Fruit fly (Drosophila melanogaster) whole organism: ENCODE results near the gene CG14280.

Experiments
- CG8478 ChIP-seq: fragments of >200 bp; optimal IDR thresholded peaks from 2 replicates; lab custom pipeline; 2018; ENCODE audit warnings: inconsistent platforms
- Dll ChIP-seq: fragments of >200 bp; optimal IDR thresholded peaks from 2 replicates; lab custom pipeline; 2017
- EcR ChIP-seq, 2 experiments: fragments of >200 bp; optimal IDR thresholded peaks; 2 replicates each; lab custom pipeline; 2017; ENCODE audit warnings: missing biosample characterization in 2 of 2, missing genetic modification characterization in 2 of 2, missing genetic modification reagents in 2 of 2
- pan ChIP-seq: fragments of >200 bp; optimal IDR thresholded peaks from 2 replicates; lab custom pipeline; 2017
- psq ChIP-seq: fragments of >200 bp; optimal IDR thresholded peaks from 2 replicates; lab custom pipeline; 2017
- usp ChIP-seq: fragments of >200 bp; optimal IDR thresholded peaks from 2 replicates; lab custom pipeline; 2017; ENCODE audit warnings: missing biosample characterization, missing genetic modification characterization, mixed read lengths

CG14280 gene

DNA sequence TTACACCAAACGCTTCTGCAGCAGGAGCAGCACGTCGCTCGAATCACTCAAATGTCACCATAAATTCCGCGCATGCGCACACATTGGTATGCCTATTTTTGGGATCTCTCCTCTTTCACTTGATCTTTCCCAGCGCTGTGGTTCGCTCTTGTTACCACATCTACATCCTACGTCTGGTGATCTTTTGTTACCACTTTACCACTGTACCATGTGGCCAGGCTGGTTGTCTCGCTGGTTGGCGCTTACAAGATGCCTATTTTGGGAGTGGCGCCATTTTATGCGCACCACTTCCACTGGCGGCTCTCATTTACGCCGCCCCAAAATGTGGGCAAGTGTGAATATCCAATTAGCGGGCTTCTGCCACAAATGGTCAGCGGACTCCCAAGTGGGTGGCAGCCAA is 31.1 kb downstream of the CG14280 start:
- TF ChIP-seq Dll (peak; percentile 34), EcR (GFP tag; optimal IDR thresholded peaks at IDR 0.05; lab: Kevin White, UChicago) (no peak)

DNA sequence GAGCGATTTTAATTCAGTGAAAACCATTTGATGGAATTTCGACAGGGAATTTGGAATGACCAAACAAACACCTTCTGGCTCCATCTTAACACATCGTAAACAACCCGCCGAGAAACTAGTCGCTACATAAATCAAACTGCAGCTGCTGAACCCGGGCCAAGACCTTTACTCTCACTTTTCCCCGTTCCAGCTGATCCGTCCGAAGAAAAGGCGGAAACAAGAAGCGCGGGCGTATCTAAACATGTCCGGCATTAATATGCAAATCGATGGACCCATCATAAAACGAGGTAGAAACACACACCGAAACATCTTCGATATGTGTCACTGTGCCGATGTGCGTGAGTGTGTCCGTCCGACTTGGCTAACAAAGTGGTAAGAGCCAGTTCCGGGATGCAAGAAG is 36.4 kb downstream of the CG14280 start:
- TF ChIP-seq usp = no peak
- TF ChIP-seq CG8478 = no peak
- TF ChIP-seq EcR (GFP tag; optimal IDR thresholded peaks at IDR 0.05; lab: Kevin White, UChicago) = no peak

DNA sequence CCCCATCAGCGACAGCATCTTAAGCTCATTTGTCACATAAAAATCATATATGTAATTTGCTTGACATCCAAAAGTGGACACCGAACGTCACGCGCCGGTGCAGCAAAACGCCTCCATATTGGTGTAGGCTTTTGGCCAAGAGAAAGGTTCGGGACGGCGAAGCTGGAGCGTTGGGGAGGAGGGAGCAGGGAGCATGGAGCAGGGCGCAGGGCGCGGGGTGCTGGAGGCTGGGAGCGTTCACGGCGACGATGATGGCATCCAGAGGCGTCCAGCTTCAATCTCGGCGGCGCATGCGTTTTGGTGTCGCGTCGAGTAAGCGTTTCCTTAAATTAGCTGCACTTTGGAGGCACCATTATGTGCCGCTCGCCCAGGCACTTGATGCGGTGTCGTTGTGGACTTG is 37.3 kb downstream of the CG14280 start:
- TF ChIP-seq Dll = peak; percentile 45
- TF ChIP-seq usp = no peak

dm6 chr3R:19297595-19297994 is 41.0 kb downstream of the CG14280 start, which contains the start of gene CG44174:
Gene CG44174 (minus strand): TSS chr3R:19297695.
- TF ChIP-seq pan (no peak), EcR (GFP tag; optimal IDR thresholded peaks at IDR 0.05; lab: Kevin White, UChicago) (no peak), CG8478 (no peak), Dll (no peak), usp (no peak), psq (no peak)

dm6 chr3R:19298202-19298601 is 41.6 kb downstream of the CG14280 start:
- TF ChIP-seq CG8478 = no peak
- no peak for TF ChIP-seq Dll
- TF ChIP-seq pan = no peak
- TF ChIP-seq usp = no peak
- TF ChIP-seq EcR (GFP tag; optimal IDR thresholded peaks at IDR 0.05; lab: Kevin White, UChicago) = no peak
- no peak for TF ChIP-seq psq

dm6 chr3R:19299742-19300395 is 43.3 kb downstream of the CG14280 start:
- TF ChIP-seq pan (no peak), psq (no peak), Dll (no peak)

- TF ChIP-seq EcR (GFP tag; optimal IDR thresholded peaks at IDR 0.05; lab: Kevin White, UChicago) (no peak), usp (no peak), psq (no peak), CG8478 (no peak), pan (no peak), Dll (no peak)
Observed at dm6 chr3R:19306439-19307120, 50.0 kb downstream of the CG14280 start.

DNA sequence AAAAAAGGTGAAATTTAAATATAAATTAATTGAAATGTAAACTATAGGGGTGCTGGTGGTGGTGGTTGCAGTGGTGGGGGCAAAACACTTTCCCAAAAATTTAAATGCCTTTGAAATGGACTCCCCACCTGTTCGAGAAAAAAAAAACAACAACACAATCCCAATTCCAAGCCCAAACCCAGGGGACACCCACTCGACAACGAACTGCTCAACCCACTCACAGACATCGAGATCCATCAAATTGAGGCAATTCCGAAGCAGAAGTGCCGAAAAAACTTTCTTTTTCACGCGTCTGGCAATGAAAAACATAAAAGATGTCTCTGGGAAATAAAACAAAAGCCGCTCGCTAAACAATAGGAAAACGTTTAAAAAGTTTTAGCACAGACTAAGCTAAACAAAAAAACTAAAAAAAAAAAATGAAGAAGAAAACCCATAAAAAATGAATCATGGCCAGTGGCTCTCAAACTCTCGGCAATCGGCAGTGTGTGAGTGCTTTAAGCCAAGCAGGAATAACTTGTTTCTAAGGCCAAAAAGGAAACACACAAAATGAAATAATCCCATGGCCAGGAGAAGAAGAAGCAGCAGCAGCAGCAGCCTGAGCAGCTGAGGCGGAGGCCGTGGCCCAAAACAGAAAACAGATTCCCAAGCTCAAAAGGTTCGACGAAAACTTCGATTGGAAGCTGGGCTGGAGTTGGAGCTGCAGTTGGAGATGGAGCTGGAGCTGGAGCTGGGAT is 52.4 kb downstream of the CG14280 start:
- no peak for TF ChIP-seq EcR (GFP tag; optimal IDR thresholded peaks at IDR 0.05; lab: Kevin White, UChicago)
- no peak for TF ChIP-seq CG8478
- no peak for TF ChIP-seq Dll
- no peak for TF ChIP-seq pan
- no peak for TF ChIP-seq usp
- TF ChIP-seq psq = no peak
